Fruit fly (Drosophila melanogaster): Measurements from ENCODE around the gene Smyd3.
"Not testable (repeated sequence)": the region's sequence is repeated elsewhere in the genome, so short reads cannot be mapped to it uniquely, and the experiment has no call there.

The Smyd3 gene

DNA sequence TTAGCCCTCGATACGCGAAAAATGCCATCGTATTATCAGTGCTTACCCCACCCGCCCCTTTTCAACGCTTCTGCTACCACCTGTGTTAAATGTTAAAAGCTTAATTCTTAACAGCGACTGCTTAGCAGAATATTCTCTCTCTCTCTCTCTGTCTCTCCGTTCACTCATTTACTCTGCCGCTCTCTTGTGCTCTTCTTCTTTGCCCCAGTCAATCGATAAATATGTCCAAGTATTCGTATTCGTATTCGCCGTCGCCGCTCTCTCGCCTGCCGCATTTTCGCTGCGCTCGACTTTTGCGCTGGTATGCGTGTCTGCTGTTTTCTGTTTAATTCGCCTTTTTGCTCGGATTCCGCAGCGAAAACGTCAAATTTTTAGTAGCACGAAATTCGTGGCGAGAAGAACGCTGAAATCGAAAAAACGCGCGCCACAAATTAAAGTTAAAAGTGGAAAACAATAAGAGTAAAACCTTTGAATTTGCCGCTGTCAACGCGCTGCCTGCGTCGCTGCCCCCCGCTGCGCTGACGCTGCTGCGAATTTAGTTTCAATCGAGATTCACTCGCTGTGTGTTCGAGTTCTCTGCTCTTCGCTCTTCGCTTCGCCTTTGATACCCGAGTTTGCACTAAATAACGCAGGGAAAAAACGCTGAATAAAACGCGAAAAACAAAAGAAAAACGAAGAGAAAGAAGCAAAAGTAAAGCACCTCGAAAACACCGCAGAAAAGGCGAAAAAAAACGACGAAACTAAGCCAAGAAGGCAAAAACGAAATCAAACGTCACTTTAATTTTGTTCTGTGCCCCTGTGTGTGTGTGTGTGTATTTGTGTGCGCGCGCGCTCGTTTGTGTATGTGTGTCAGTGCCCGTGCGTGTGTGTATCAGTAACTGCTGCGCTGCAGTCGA is 34.1 kb upstream of the Smyd3 start:
- peak; percentile 66 for TF ChIP-seq CG17801 (GFP tag; optimal IDR thresholded peaks at IDR 0.05; ENCODE audit: partially characterized antibody)

DNA sequence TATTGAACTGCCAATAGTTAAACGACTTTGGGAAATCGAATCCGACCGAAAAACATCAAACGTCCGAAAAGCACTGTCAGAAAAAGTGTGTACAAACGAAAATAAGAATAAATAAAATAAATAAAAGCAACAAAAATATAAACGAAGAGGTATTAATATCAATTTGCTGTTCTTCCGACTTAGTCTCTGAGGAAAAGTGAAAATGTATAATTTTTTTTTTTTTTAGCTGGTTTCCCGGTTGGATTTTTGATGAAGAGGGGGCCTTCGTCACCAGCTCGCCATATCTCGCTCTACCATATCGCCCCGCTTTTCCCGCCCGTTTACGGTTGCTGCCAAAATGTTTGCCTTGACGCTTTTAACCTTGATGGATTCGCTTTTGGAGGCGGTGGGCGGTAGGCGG is 30.0 kb upstream of the Smyd3 start:
- no peak for TF ChIP-seq CG17801 (GFP tag; optimal IDR thresholded peaks at IDR 0.05; ENCODE audit: partially characterized antibody)

DNA sequence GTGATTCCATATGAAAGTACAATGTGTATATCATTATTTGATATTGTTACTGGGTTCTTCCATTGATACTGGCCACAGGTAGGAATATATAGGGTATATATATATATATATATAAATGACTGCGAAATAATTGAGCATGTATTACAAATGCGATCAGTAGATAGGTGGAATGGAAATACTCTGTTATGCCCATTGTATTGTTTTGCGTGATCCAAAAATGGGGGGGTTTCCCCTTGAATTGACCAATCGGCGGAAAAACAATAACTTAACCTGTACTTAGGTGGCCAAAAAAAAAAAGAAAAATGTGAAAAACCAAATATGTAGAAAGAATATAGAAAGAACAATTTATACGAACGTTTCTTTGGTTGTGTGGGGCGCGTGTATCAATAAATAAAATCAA is 29.2 kb upstream of the Smyd3 start:
- TF ChIP-seq CG17801 (GFP tag; optimal IDR thresholded peaks at IDR 0.05; ENCODE audit: partially characterized antibody) = no peak

DNA sequence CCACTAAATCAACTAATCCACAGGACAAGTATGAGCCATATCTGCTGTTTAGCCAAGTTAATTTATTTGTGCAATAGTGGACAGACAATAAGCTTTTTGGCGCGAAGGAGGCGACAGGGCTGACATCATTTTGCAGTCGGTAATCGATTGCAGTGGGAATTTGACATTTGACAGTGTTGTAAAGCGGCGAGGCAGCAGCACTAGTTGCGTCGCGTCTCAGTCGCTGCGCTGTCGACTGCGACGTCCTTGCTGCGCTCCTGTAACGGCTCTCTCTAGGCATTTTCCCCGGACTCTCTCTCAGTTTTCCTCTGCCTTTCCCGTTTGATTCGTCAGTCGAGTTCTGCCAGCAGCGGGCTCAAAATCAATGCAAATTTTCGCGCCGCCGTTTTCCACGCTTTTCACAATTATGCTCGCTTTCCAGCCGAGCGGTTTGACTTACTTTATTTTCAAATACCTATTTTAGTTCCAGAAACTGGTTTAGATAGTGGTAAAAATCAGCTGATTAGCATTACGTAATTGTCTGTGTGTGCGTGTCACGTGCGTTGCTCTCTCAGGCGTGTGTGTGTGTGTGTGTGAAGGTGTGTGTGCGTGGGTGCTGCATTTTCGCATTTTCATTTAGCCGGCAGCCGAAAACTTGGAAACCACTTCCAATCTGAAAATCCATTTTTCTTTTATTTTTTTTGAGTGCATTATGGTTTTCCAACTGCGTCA is 28.3 kb upstream of the Smyd3 start:
- TF ChIP-seq CG17801 (GFP tag; optimal IDR thresholded peaks at IDR 0.05; ENCODE audit: partially characterized antibody) = no peak

DNA sequence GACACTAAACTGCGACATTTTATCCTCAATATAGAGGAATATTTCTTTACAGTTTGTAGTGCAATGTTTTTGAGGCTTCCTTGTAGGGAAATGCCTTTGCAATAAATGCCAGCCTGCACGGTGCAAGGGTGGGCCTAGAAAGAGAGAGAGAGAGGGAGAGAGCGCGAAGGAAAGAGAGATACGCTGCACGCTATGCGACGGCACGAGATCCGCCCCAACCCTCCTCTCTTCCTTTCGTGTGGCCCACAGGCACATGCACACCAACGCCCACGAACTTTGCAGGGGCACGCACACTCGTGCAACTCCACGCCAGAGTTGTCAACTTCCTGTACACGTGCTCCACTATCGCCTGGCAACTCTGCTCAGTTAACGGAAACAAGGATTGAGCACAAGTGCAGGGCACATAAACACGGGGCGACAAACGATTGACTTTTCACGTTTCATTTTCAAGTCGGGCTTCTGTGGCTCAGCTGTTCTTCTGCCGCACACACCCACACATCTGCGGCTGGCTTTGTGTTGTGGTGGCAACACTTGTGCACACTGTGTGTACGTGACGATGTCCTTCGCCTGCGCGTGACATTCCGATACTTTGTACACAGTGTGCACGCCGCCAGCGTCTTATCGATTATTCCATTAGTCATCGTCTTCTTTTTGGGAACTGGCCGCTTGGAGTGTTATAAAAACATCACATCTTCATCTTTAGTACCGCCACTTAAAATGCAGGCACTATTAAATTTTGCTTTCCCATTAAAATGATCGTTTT is 27.5 kb upstream of the Smyd3 start:
- TF ChIP-seq CG17801 (GFP tag; optimal IDR thresholded peaks at IDR 0.05; ENCODE audit: partially characterized antibody) = no peak

DNA sequence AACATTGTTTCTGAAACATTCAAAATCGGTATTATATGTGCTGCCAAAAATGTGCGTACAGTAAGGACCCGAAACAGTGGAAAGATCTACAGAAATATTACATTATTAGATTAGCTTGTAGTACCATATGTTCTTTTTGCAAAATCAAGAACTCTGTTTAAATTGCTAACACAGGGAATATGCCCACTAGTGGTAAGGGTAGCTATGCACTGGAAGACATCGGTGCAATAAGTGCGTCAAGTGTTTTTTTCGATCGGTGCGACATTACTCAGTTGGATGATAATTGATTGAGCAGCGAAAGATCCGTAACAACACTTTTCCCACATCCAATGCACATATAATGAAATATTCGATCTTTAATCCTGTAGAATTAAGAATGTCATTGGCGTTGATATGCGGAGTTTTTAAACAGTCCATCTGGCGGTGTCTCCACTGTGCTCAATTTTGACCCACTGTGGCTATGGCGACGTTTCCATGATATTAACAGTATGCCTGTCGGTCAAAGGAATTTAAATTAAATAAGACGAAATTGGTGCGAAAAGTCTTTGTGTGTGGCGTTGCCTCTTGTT is 26.5 kb upstream of the Smyd3 start:
- TF ChIP-seq CG17801 (GFP tag; optimal IDR thresholded peaks at IDR 0.05; ENCODE audit: partially characterized antibody) = no peak

DNA sequence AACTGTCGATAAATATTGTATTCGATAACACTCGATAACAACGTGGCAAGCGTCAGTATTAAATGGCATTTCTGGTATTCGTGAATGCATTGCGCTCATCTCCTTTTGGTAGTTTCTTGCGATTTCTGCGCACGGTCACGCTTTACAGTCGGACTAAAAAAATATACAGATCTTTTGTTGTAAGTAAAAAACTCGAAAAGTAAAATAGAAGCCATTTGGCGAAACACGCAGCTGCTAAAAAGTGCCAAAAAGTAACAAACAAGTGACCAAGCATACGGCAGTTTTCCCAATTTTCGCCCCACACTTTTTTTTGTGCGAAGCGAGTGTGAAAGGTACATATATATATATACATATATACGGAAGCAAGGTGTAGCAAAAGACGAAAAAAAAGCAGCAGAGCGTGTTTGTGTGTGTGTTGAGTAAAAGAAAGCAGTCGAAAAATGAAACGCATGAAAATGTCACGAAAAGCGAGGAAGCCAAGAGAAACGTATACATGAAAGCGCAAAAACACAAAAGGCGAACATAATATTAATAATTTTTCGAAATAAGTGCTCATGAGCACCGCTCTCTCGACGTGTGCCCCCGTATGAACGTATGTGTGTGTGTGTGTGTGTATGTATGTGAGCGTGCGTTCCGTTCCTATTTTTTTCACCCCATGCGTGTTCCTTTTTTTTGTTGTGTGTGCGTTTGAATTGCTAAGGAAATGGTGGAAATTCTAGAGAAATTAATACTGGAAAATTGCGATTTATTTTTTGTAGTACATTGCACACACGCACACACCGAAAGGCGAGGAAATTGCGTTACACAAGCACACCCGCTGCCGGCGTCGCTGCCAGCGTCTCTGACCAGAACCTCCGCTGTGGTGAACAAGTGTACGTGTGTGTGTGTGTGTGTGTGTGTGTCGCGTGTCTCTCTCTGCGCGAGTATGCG is 25.4 kb upstream of the Smyd3 start, which contains the start of gene sgg:
Gene sgg (plus strand): TSS at position 106 of the 930 bp plus-strand sequence.
- TF ChIP-seq CG17801 (GFP tag; optimal IDR thresholded peaks at IDR 0.05; ENCODE audit: partially characterized antibody) = peak; percentile 13

DNA sequence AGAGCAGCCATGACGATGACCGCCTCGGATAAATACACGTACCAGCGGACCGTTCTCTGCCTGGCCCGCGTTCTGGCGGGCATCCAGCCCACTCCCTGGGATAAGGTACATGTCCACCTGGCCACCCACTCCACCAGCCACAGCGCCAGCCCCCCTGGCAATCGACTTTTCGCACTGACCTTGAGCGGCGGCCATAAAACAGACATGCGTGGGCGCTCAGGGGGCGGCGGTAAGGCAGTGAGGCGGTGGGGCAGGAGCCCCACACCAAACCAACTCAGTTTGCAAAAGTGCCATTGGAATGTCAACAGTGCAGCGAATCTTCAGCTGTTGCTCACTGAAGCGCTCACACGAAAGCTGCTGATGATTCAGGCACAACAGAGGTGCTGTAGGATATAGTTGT is 16.3 kb upstream of the Smyd3 start:
- no peak for TF ChIP-seq CG17801 (GFP tag; optimal IDR thresholded peaks at IDR 0.05; ENCODE audit: partially characterized antibody)

DNA sequence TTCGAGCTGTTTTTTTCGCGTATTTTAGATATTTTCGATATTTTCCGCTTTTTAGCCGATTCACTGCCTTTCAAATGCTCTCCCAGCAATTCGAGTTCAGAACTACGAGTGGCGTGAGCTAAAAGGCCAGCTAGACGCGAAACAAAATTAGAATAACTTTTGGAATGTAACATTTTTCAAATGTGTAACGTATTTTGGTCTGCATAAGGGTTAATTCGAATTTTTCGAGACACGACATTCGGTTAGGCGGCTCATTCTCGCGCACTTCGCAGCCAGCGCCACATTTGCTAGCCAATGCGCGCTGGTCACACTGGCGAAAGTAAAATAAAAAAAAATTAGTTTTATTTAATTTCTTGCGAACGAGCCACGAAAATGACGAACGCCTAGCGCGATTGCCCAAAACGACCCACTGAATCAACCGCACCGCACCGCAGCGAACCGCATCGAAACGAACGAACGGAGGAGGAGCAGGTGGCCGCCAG is 15.9 kb upstream of the Smyd3 start, which contains the start of the genes brv3 and Pi4KIIIalpha:
Gene brv3 (minus strand): TSS at position 51 of the 482 bp plus-strand sequence.
Gene Pi4KIIIalpha (plus strand): TSS at position 280 of the 482 bp plus-strand sequence.
- TF ChIP-seq CG17801 (GFP tag; optimal IDR thresholded peaks at IDR 0.05; ENCODE audit: partially characterized antibody) = no peak

DNA sequence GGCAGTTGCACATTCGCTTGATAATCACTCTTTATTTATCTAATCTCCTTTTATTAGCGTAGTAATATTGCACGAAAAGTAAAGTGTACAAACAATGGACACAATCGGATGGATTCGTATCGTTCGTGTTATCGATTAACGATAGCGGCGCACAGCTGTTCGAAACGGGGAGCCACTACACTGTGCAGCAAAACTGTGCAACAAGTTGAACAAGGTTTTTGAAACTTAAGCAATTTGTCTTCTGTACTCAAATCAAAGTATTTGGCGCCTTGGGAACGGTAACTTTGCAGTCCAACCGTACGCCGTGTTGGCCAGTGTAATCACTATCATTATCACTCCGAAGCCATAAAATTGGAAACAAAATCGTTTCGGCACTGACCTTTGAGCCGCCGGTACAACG is 11.0 kb upstream of the Smyd3 start, which contains the start of the genes Tsp3A and Seipin:
Gene Tsp3A (minus strand): TSS at position 88 of the 400 bp plus-strand sequence.
Gene Seipin (plus strand): TSS at position 149 of the 400 bp plus-strand sequence.
- peak; percentile 82 for TF ChIP-seq CG17801 (GFP tag; optimal IDR thresholded peaks at IDR 0.05; ENCODE audit: partially characterized antibody)

DNA sequence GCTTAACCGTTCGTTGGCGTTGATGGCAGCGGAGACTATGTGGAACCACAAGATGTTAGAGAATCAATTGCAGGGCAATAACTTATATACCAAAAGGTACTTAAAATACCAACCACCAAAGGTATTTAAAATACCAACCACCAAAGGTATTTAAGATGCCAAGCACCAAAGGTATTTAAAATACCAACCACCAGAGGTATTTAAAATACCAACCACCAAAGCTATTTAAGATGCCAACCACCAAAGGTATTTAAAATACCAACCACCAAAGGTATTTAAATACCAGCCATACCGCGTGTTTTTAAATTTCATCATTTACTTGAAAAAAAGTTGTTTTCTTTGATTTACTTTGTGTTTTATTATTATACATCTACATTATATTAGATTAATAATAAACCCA is 8.7 kb upstream of the Smyd3 start:
- TF ChIP-seq CG17801 (GFP tag; optimal IDR thresholded peaks at IDR 0.05; ENCODE audit: partially characterized antibody) = no peak

DNA sequence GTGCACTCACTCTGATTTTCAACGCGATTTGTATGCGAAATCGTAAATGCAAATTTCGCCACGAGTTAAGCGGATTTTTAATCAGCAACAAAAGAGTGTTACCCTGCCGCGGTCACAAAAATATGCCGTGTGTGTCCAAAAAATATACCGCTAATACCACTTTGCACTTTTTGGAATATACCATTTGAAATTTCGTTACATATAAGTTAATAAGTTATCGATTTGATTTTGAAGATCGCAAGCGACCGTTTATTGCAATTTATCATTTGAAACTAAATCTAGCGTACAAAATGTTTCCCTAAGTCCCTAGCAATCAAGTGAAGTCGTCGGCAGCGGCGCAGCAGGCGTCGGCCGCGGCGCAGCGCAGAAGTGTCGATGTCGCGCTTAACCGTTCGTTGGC is 1.6 kb upstream of the Smyd3 start, which contains the start of gene eIF3g1:
Gene eIF3g1 (minus strand): TSS at position 101 of the 400 bp plus-strand sequence.
- TF ChIP-seq CG17801 (GFP tag; optimal IDR thresholded peaks at IDR 0.05; ENCODE audit: partially characterized antibody) = not testable (repeated sequence)

DNA sequence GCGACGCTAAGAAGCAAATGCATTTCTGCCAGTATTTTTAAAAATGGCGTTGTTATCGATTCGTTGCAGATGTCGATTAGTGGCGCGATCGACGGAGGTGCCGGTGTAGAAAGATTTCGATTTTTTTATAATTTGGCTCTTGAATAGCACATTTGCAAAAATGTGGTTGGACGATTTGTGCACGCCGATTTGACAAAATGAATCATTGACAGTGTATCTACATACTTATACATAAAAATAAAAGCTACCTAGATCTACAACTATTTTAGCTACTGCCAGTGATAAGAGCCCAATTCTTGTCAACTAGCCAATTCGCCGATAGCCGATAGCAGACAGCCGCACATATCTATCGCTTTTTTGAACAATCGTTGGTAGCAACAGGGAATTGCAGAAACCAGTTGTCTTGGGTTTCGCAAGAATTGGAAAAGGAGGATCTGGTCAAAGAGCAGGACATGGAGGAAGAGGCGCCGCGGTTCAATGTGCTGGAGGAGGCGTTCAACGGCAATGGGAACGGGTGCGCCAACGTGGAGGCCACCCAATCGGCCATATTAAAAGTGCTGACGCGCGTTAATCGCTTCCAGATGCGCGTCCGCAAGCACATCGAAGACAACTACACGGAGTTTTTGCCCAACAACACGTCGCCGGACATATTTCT is 4.7 kb downstream of the Smyd3 start, which contains the start of the genes Klp3A and Zw10:
Gene Klp3A (minus strand): TSS at position 202 of the 655 bp plus-strand sequence.
Gene Zw10 (plus strand): TSS at position 347 of the 655 bp plus-strand sequence.
- peak; percentile 32 for TF ChIP-seq CG17801 (GFP tag; optimal IDR thresholded peaks at IDR 0.05; ENCODE audit: partially characterized antibody)
